Worm (Caenorhabditis elegans): ENCODE results near the gene ZK177.11.

- TF ChIP-seq nhr-12 (tag; optimal IDR thresholded peaks at IDR 0.05) (no peak), bed-3 (GFP tag; optimal IDR thresholded peaks at IDR 0.05) (no peak), unc-62 (GFP tag; optimal IDR thresholded peaks at IDR 0.05) (no peak), blmp-1 (tag; optimal IDR thresholded peaks at IDR 0.05) (no peak), nhr-237 (tag; optimal IDR thresholded peaks at IDR 0.05) (no peak), nhr-76 (tag; optimal IDR thresholded peaks at IDR 0.05) (no peak)
Observed at ce11 chrII:5557134-5557533, 34.4 kb downstream of the ZK177.11 start.
